Fruit fly (Drosophila melanogaster): ENCODE measurements around the gene CG15025.

Gene CG15025

DNA sequence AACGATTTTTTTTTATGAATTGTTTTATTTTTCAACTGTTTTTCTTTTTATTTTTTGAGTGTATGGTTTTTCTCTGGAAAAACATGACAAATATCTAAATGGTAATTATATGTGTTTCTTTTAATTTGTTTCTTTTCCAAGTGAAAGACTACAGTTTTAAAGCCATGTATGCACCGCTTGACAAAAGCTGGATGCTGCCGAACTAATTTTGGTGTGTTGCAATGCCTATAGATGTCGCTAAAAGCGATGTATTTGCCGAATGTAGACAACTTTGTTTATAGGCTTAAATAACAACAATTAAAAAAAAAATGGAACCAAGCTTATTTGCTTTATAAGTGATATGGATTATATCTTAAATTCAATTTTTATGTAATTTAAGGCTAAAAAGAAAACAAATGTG lies at the start of gene CG15025:
CG15025 (minus strand) TSS at position 120 of the 400 bp plus-strand sequence.
- peak; percentile 39 for TF ChIP-seq CG17801 (GFP tag; optimal IDR thresholded peaks at IDR 0.05; ENCODE audit: partially characterized antibody)

DNA sequence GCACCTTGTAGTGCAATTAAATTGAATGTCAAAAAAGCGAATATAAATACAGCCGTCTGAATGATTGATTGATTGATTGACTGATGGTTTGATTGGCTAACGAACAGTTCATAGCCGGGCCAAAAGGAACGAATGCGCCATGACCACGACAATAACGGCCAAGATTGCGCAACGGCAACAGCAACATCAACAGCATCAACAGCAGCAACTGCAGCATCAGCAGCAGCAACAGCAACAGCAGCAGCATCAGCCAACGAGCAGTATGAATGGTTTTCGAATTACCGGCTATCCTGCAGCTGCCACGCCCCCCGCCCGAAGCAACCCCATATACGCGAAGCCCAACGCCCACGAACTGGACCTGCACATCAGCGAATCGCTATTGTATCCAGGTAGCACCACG lies 33.6 kb upstream of the CG15025 start:
- TF ChIP-seq CG17801 (GFP tag; optimal IDR thresholded peaks at IDR 0.05; ENCODE audit: partially characterized antibody): no peak

DNA sequence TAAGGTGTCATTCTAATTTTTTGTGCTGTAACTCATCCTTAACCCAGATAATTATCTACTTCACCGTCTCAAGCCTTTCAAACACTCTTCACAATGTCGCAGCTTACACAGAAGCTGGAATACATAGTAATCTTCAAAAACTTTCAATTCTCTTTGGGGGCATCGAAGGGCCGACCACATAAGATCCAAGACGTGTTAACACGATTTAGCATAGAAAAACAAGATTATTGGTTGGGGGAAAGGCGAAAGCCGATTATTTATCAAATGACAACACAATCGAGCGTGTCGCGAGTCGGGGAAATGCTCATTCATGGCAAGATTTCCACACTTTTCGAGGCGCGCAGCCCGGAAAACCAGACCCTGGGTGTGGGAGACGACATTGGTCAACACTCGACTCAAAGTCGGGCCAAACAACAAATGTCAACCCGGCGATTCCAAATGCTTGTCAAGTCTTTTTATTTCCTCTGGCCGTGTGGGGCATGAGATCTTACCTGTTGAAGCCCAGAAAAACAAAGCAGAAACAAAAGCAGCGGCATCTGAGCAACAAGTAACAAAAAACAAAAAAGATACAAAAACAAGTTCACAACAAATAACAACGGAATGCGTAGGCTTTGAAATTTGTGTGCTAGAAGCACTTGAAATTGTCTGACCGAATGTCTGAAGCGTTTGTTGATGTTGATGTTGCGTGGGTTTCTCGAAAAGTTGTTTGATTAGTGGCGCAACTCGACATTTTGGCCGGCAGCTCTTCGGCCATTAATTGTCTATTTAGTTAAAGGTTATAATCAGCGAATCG lies 19.6 kb upstream of the CG15025 start:
- no peak for TF ChIP-seq CG17801 (GFP tag; optimal IDR thresholded peaks at IDR 0.05; ENCODE audit: partially characterized antibody)

DNA sequence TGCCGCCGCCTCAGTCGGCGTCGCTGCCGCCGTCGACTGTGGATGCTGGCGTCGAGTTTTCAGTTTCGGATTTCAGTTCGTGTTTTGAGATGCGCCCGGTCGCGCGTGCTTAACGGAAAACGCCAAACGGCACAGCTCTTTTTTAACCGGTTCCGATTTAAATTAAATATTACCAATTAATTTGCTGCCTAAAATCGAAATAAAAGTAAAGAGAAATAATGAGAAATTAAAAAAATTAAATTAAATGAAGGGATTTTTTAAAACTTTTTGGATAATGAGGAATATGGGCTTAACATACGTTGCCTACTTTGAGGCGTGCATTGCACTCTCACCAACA lies 18.2 kb upstream of the CG15025 start:
- TF ChIP-seq CG17801 (GFP tag; optimal IDR thresholded peaks at IDR 0.05; ENCODE audit: partially characterized antibody): no peak

DNA sequence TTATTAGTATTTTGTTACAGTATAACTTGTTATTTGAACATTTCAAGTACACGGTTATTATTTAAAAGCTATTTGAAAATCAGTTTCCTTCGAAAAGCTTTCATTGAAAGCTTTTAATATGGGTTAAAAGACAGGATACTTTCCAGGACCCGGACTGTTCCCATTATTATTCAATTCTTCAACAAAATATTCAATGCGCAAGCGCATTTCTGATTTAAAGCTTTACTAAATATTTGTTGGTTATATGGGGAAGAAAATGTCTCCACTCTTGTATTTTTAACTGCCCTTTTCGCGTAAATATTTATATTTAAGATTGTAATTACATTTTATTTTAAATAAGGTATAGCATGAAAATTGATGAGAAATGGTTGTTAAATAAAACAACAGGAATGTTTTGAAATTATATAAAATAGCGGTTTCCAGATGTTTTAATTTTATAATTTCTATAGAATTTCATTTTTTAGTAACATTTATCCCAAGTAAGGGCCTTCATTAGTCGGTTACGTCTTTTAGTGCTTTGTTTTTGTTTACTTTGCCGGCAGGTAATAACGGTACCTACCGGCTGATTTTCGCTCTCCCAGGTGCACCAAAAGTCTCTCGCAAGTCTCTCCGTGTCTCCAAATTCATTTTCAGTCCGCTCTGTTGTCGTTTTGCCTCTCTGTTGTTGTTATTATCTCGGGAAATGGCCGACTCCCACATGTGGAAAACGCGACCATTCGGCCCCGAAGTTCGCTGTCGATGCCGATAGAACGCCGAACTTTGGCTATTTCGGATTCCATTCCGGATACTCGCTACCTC lies 17.7 kb upstream of the CG15025 start:
- TF ChIP-seq CG17801 (GFP tag; optimal IDR thresholded peaks at IDR 0.05; ENCODE audit: partially characterized antibody): no peak

DNA sequence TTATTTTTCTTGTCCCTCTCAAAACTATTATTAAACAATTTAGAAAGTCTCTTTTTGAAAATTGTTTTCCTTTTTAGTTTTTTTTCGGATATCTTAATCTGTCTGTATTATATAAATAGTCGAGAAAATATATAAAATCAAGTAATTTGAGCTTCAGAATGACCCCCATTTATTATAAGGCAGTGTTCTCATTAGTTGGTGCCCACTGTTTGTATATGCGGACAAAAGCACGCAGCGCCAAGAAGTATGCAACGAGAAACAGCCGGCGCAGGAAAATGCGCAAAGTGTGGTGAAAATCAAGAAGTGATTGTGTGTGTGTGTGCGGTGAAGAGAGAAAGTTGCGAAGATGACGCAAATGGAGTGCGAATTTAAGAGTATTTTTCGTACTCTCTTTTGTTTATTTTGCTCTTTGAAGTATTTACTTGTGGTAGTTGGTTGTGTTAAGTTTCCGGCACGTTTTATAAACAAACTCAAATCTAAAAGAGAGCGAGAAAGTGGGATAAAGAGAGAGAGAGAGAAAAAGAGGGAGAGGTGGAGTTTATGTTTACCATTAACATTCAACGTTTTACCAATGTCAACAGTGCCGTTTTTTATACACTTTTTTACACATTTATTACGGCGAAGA lies 12.3 kb upstream of the CG15025 start:
- TF ChIP-seq CG17801 (GFP tag; optimal IDR thresholded peaks at IDR 0.05; ENCODE audit: partially characterized antibody): no peak

DNA sequence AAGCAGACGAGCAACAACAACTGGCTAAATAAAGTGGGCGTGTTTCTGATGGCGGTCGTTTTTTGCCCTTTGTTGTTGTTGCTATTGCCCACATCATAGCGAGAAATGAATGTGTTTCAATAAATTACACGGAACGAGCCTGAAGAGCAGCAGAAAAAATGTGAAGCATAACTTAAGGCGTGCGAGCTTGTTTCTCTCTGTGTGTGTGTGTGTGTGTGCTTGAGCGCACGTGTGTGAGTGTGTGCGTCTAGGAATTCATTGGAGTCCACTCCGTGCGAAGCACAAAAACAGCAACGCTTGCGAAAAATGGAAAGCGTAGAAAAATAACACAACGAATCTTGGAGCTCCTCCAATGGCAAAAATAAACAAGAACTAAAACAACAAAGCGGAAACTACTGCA lies 9.7 kb upstream of the CG15025 start:
- no peak for TF ChIP-seq CG17801 (GFP tag; optimal IDR thresholded peaks at IDR 0.05; ENCODE audit: partially characterized antibody)

DNA sequence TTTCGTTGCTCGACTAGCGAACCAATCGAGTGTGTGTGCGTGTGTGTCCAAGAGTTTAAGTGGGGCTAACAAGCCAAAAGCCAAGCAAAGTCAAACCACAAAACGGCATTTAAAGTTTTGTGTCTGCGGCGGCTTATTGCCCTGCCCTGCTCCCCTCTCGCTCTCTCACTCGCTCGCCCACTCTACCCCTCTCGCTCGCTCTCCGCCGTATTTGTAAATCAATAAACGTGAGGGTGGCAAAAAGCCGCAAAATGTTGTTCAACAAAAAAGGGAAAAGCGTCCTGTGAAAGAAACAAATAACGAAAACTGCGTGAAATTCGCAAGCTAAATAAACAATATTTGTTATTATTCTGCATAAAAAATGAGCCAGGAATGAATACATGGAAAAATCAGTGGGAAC lies 8.9 kb upstream of the CG15025 start:
- TF ChIP-seq CG17801 (GFP tag; optimal IDR thresholded peaks at IDR 0.05; ENCODE audit: partially characterized antibody): no peak

DNA sequence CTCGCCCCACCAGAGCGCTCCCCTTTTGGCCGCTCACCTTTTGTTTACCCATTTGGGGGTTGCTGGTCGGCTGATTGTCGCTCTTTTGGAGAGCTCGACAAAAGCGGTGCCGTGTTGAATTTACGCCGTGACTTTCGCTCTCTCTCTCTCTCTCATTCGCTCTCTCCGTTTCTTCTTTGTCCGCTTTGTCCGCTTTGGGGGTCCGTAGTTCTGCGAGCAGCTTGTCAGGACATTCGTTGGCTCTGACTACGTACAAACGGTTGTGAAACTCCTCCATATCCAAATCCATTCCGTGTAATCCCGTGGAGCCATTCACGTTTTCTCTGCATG lies 8.4 kb upstream of the CG15025 start:
- TF ChIP-seq CG17801 (GFP tag; optimal IDR thresholded peaks at IDR 0.05; ENCODE audit: partially characterized antibody): no peak

DNA sequence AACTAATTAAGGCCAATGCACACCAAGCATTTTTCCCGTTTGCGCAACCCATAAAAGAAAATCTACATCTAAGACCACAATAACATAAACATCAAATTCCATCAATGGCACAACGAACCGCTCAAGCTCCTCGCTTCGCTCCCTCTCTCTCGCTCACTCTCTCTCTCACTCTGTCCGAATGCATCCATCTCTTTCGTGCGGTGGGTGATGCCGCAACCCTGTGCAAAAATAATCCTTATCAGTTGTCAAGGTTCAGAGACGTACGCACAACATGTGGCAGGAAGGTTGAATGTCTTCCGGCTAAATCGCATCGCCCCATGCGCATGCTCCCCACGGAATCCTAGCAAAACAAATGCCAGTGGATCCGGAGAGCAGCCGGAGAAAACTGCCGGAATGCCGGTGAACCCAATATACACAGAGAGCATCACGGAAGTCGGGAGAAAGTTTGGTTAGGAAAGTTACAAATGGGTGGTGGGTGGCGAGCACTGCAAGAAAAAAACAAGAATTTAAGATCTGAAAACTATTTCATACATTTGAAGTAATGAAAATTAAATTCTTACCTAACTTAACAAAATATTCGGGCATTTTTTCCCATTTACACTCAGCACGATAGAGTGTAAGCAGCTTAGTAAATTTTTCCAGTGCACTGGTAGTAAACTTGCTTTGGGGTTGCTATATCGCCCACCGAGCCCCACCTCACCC lies 7.9 kb upstream of the CG15025 start:
- TF ChIP-seq CG17801 (GFP tag; optimal IDR thresholded peaks at IDR 0.05; ENCODE audit: partially characterized antibody): no peak

DNA sequence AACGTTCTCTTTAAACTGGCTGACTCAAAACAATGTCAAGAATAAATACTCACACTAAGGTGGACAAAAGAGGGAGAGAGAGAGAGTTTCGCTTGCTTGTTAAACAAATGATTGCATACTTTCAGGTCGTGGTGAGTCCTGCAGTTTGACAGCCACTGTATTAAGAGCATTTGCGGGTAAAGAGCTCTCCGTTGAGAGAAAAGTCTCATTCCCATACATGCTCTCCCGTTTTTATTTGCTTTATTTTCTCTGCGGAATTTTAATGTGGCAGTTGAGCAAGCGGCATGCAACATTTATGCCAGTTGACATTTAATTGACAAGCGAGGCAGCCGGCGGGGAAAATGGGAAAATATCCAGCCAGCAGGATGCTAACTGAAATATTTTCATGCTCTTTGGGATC lies 4.3 kb upstream of the CG15025 start:
- no peak for TF ChIP-seq CG17801 (GFP tag; optimal IDR thresholded peaks at IDR 0.05; ENCODE audit: partially characterized antibody)

DNA sequence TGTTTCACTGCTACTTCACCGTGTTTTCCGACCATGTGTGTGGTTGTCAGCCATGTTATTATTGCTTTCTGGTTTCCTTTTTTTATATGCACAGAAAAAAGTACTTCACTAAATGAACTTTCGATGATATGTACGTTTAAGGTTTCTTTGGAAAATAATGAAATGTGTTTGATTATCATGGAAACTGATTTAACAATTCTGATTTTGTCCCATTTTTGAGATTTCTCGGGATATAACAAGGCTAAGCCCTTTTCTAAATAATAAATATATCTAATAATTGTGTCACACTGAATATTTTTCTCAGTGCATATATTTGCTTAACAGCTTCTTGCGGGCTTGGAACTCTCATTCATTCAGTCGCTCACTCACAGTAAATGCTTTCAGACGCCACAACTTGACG lies 1.5 kb upstream of the CG15025 start:
- TF ChIP-seq CG17801 (GFP tag; optimal IDR thresholded peaks at IDR 0.05; ENCODE audit: partially characterized antibody): no peak

DNA sequence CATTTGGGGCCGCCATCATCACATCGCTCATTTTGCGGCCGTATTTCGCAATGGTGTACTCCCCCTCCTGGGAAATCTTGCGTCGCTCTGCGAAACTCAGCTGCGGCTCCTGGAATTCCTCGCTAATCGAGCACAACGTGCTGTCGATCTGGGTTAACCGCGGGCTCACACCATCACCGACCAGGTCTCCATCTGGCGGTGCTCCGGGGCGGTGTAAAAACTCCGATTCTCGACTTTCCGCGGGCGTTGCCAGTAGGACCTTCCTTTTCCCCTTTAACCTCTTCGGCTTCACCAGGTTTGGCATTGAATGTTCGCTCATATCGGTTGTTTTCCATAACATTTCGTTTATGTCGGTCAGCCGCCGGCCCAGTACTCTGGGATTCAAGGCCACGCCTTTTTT lies 952 bp downstream of the CG15025 start:
- TF ChIP-seq CG17801 (GFP tag; optimal IDR thresholded peaks at IDR 0.05; ENCODE audit: partially characterized antibody): no peak

DNA sequence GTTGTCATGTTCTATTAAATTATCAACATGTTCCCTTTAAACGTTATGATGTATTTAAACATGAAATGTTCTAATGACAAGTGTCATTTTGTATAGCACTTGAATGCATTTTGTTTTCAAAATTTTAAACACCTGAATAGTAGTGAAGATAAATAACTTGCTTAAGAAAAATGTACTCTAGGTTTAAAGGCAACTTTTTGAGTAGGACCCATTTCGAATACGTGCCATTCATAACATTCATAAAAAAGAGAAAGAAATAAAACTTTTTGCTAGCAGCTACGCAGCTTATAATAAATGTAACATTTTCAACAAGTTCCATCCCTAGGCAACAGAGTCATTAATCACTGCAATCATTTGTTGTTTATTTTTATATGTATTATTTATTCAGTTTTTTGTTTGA lies 4.5 kb downstream of the CG15025 start:
- no peak for TF ChIP-seq CG17801 (GFP tag; optimal IDR thresholded peaks at IDR 0.05; ENCODE audit: partially characterized antibody)

DNA sequence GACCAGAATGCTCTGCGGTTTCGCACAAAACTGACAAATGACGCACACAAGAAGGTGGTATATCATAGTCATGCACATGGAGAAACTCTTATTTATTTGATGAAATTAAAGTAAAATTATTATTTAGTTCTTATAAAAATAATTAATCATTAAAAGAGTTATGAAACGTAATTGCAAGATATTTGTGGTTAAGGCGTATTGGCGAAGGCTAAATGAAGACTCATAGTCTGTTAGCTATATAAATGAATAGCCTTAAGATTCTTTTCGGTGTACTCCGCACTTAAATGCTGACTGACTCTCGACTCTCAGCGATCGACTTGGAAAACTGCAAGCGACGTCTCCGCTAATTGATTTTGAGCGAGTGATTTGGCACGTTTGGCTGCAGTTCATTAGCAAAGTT lies 14.4 kb downstream of the CG15025 start:
- peak; percentile 25 for TF ChIP-seq CG17801 (GFP tag; optimal IDR thresholded peaks at IDR 0.05; ENCODE audit: partially characterized antibody)

All from ovary, adult (tissue).